Worm (Caenorhabditis elegans) whole organism, early embryonic: ENCODE measurements around the gene C53C7.3.

Experiments
- B0310.2 ChIP-seq: sonication (generic microtip); optimal IDR thresholded peaks from 2 replicates; lab custom pipeline; 2016; ENCODE audit warnings: mild to moderate bottlenecking, missing genetic modification characterization, missing compliant biosample characterization
- F13C5.2 ChIP-seq: sonication (generic microtip); optimal IDR thresholded peaks from 2 replicates; lab custom pipeline; 2017; ENCODE audit warnings: mild to moderate bottlenecking, missing genetic modification characterization, inconsistent platforms, missing compliant biosample characterization
- aly-1 ChIP-seq: sonication (generic microtip); optimal IDR thresholded peaks from 2 replicates; lab custom pipeline; 2016; ENCODE audit warnings: missing genetic modification characterization, missing compliant biosample characterization
- ama-1 ChIP-seq: fragments of 150-350 bp; optimal IDR thresholded peaks from 2 replicates; lab custom pipeline; 2014
- flt-1 ChIP-seq: fragments of 200-800 bp; sonication (Bioruptor generic); IDR thresholded peaks from 2 replicates; pipeline ENCODE4 v1.3.6; 2022; ENCODE audit warnings: missing genetic modification characterization, missing compliant biosample characterization

- TF ChIP-seq aly-1, result no peak
- no peak for TF ChIP-seq F13C5.2 (tag; lab: Kevin White, UChicago)
- TF ChIP-seq ama-1 (lab: Kevin White, UChicago), result no peak
- TF ChIP-seq B0310.2 (tag; lab: Kevin White, UChicago), result no peak
- 0 out of 2 replicates have a peak, but pooled peaks have one; percentile 6 for TF ChIP-seq flt-1
These were observed 40.2 kb upstream of the C53C7.3 start, which contains the start of gene nhr-25 for ce11 chrX:13007857-13008813.
